Worm (Caenorhabditis elegans) whole organism, L4 larva: ENCODE measurements around the gene nprl-2.

Source experiments
- F26F4.8 ChIP-seq: fragments of 200-800 bp; sonication (Bioruptor generic); conservative IDR thresholded peaks from 2 replicates; pipeline ENCODE4 v1.3.6; 2022; ENCODE audit warnings: missing genetic modification characterization, missing compliant biosample characterization
- Y105C5A.15 ChIP-seq: fragments of 200-800 bp; sonication (Bioruptor generic); IDR thresholded peaks from 2 replicates; pipeline ENCODE4 v1.3.6; 2022; ENCODE audit warnings: missing genetic modification characterization, missing compliant biosample characterization
- ama-1 ChIP-seq: fragments of 150-350 bp; optimal IDR thresholded peaks from 2 replicates; lab custom pipeline; 2014; ENCODE audit warnings: inconsistent platforms, mixed read lengths
- daf-12 ChIP-seq: fragments of 150-350 bp; optimal IDR thresholded peaks from 2 replicates; lab custom pipeline; 2014; ENCODE audit warnings: missing biosample characterization, missing genetic modification reagents, missing genetic modification characterization
- fkh-10 ChIP-seq: fragments of 150-350 bp; optimal IDR thresholded peaks from 2 replicates; lab custom pipeline; 2014; ENCODE audit warnings: missing biosample characterization, missing genetic modification reagents, missing genetic modification characterization
- gei-8 ChIP-seq: fragments of 200-800 bp; sonication (Bioruptor generic); optimal IDR thresholded peaks from 2 replicates; lab custom pipeline; 2018; ENCODE audit warnings: mild to moderate bottlenecking, missing genetic modification characterization, missing compliant biosample characterization
- jun-1 ChIP-seq: fragments of 150-350 bp; optimal IDR thresholded peaks from 2 replicates; lab custom pipeline; 2014; ENCODE audit warnings: missing biosample characterization, missing genetic modification reagents, missing genetic modification characterization
- lsy-2 ChIP-seq, 2 experiments: fragments of 150-350 bp in 1 of 2; sonication (generic microtip) in 1 of 2; optimal IDR thresholded peaks; 2 replicates each; lab custom pipeline; 2014 to 2017; ENCODE audit warnings: missing biosample characterization in 2 of 2, missing genetic modification characterization in 2 of 2
- mxl-2 ChIP-seq: fragments of 200-800 bp; sonication (Bioruptor generic); conservative IDR thresholded peaks from 2 replicates; pipeline ENCODE4 v1.3.6; 2022; ENCODE audit warnings: missing genetic modification reagents, missing genetic modification characterization, missing compliant biosample characterization
- nhr-237 ChIP-seq: sonication (generic microtip); optimal IDR thresholded peaks from 2 replicates; lab custom pipeline; 2017; ENCODE audit warnings: missing biosample characterization, missing genetic modification characterization
- pha-4 ChIP-seq, 2 experiments: fragments of 150-350 bp in 1 of 2; fragments of 200-800 bp in 1 of 2; sonication (Bioruptor generic) in 1 of 2; IDR thresholded peaks in 1 of 2; optimal IDR thresholded peaks in 1 of 2; 2 replicates each; pipeline versions ENCODE4 v1.3.6 to Lab custom; 2014 to 2022; ENCODE audit warnings: missing genetic modification characterization in 2 of 2, missing genetic modification reagents in 2 of 2, missing biosample characterization in 1 of 2, missing compliant biosample characterization in 1 of 2
- skn-1 ChIP-seq: fragments of 150-350 bp; optimal IDR thresholded peaks from 2 replicates; lab custom pipeline; 2014; ENCODE audit warnings: missing biosample characterization, missing genetic modification characterization
- snpc-4 ChIP-seq: fragments of 150-350 bp; optimal IDR thresholded peaks from 2 replicates; lab custom pipeline; 2014; ENCODE audit warnings: missing biosample characterization, missing genetic modification characterization
- zag-1 ChIP-seq: fragments of 150-350 bp; optimal IDR thresholded peaks from 2 replicates; lab custom pipeline; 2014; ENCODE audit warnings: missing biosample characterization, missing genetic modification characterization

- no peak for TF ChIP-seq gei-8 (GFP tag; lab: Kevin White, UChicago)
- TF ChIP-seq daf-12 (tag; lab: Kevin White, UChicago), result no peak
- no peak for TF ChIP-seq F26F4.8 (GFP tag; lab: Robert Waterston, UW)
- TF ChIP-seq fkh-10 (GFP tag; lab: Kevin White, UChicago), result peak; percentile 31
- TF ChIP-seq mxl-2 (GFP tag; lab: Robert Waterston, UW), result no peak
- no peak for TF ChIP-seq jun-1
- no peak for TF ChIP-seq Y105C5A.15
- TF ChIP-seq nhr-237 (tag; lab: Kevin White, UChicago), result no peak
- peak; percentile 2 for TF ChIP-seq ama-1
- peak in 1 of 2 experiments; percentile 62 for TF ChIP-seq lsy-2 (tag; optimal IDR thresholded peaks at IDR 0.05; lab: Kevin White, UChicago)
- TF ChIP-seq snpc-4, result no peak
- TF ChIP-seq pha-4 (GFP tag; IDR thresholded peaks at IDR 0.05; lab: Robert Waterston, UW), result no peak
- no peak for TF ChIP-seq pha-4 (tag; optimal IDR thresholded peaks at IDR 0.05; lab: Kevin White, UChicago)
- TF ChIP-seq zag-1 (tag; lab: Kevin White, UChicago), result no peak
- no peak for TF ChIP-seq skn-1 (tag; lab: Kevin White, UChicago)
Measured at ce11 chrIV:7561614-7562142, 5.1 kb downstream of the nprl-2 start, which contains the start of gene ima-3.
